Worm (Caenorhabditis elegans) whole organism, L1 larva: ENCODE results near the gene Y57G11C.40.

ENCODE experiments used
- C04F5.9 ChIP-seq: sonication (generic microtip); optimal IDR thresholded peaks from 2 replicates; lab custom pipeline; 2016; ENCODE audit warnings: missing genetic modification characterization, missing compliant biosample characterization
- C16A3.4 ChIP-seq: fragments of 150-350 bp; optimal IDR thresholded peaks from 2 replicates; lab custom pipeline; 2014; ENCODE audit warnings: missing biosample characterization, missing genetic modification characterization
- C34B4.2 ChIP-seq: sonication (generic microtip); optimal IDR thresholded peaks from 2 replicates; lab custom pipeline; 2017; ENCODE audit warnings: mild to moderate bottlenecking, missing genetic modification characterization, missing compliant biosample characterization
- F16B12.6 ChIP-seq: fragments of 150-350 bp; optimal IDR thresholded peaks from 2 replicates; lab custom pipeline; 2014; ENCODE audit warnings: missing biosample characterization, missing genetic modification characterization
- aha-1 ChIP-seq: fragments of 150-350 bp; optimal IDR thresholded peaks from 2 replicates; lab custom pipeline; 2014; ENCODE audit warnings: missing biosample characterization, missing genetic modification characterization
- alr-1 ChIP-seq: fragments of 200-800 bp; sonication (Bioruptor generic); optimal IDR thresholded peaks from 2 replicates; lab custom pipeline; 2018; ENCODE audit warnings: borderline replicate concordance, mild to moderate bottlenecking, missing genetic modification characterization, missing compliant biosample characterization
- aly-2 ChIP-seq: fragments of 150-350 bp; optimal IDR thresholded peaks from 2 replicates; lab custom pipeline; 2014; ENCODE audit warnings: missing biosample characterization, missing genetic modification characterization
- ceh-8 ChIP-seq: fragments of 200-800 bp; sonication (Bioruptor generic); optimal IDR thresholded peaks from 2 replicates; lab custom pipeline; 2018; ENCODE audit warnings: mild to moderate bottlenecking, missing genetic modification characterization, moderate library complexity, missing compliant biosample characterization
- dsc-1 ChIP-seq: sonication (generic microtip); optimal IDR thresholded peaks from 2 replicates; lab custom pipeline; 2016; ENCODE audit warnings: mild to moderate bottlenecking, missing genetic modification characterization, missing compliant biosample characterization
- egl-13 ChIP-seq: sonication (generic microtip); optimal IDR thresholded peaks from 2 replicates; lab custom pipeline; 2016; ENCODE audit warnings: missing genotype, missing genetic modification reagents, missing genetic modification characterization, missing compliant biosample characterization
- ets-5 ChIP-seq: fragments of 200-800 bp; sonication (Bioruptor generic); IDR thresholded peaks from 2 replicates; pipeline ENCODE4 v1.3.6; 2022; ENCODE audit warnings: missing genetic modification characterization, missing compliant biosample characterization
- fkh-10 ChIP-seq: sonication (generic microtip); optimal IDR thresholded peaks from 2 replicates; lab custom pipeline; 2017; ENCODE audit warnings: missing biosample characterization, missing genetic modification reagents, missing genetic modification characterization
- hlh-17 ChIP-seq: fragments of 200-800 bp; sonication (Bioruptor generic); optimal IDR thresholded peaks from 2 replicates; lab custom pipeline; 2018; ENCODE audit warnings: missing genetic modification characterization, mild to moderate bottlenecking, missing compliant biosample characterization, moderate library complexity, borderline replicate concordance
- isw-1 ChIP-seq: fragments of 200-800 bp; sonication (Bioruptor generic); IDR thresholded peaks from 2 replicates; pipeline ENCODE4 v1.3.6; 2022; ENCODE audit warnings: missing genetic modification characterization, missing compliant biosample characterization
- jun-1 ChIP-seq: fragments of 150-350 bp; optimal IDR thresholded peaks from 2 replicates; lab custom pipeline; 2014; ENCODE audit warnings: missing biosample characterization, missing genetic modification reagents, missing genetic modification characterization
- lin-13 ChIP-seq: fragments of 150-350 bp; optimal IDR thresholded peaks from 2 replicates; lab custom pipeline; 2014; ENCODE audit warnings: missing biosample characterization, missing genetic modification reagents, missing genetic modification characterization
- lin-14 ChIP-seq: fragments of 200-800 bp; sonication (Bioruptor generic); optimal IDR thresholded peaks from 2 replicates; lab custom pipeline; 2018; ENCODE audit warnings: mild to moderate bottlenecking, missing genetic modification characterization, moderate library complexity, missing compliant biosample characterization
- lin-15B ChIP-seq: fragments of 150-350 bp; sonication (generic microtip); optimal IDR thresholded peaks from 3 replicates; lab custom pipeline; 2014; ENCODE audit warnings: missing biosample characterization, missing genetic modification characterization
- lir-3 ChIP-seq: sonication (generic microtip); optimal IDR thresholded peaks from 2 replicates; lab custom pipeline; 2016; ENCODE audit warnings: mild to moderate bottlenecking, missing genetic modification characterization, moderate library complexity, missing compliant biosample characterization; ENCODE audit not compliant: poor library complexity
- lsy-2 ChIP-seq, 2 experiments: fragments of 150-350 bp; optimal IDR thresholded peaks; 2 replicates each; lab custom pipeline; 2014; ENCODE audit warnings: missing biosample characterization in 2 of 2, missing genetic modification characterization in 2 of 2
- mab-9 ChIP-seq: fragments of 200-800 bp; sonication (Bioruptor generic); IDR thresholded peaks from 2 replicates; pipeline ENCODE4 v1.3.6; 2022; ENCODE audit warnings: missing genetic modification reagents, missing genetic modification characterization, missing compliant biosample characterization
- mef-2 ChIP-seq: fragments of 150-350 bp; optimal IDR thresholded peaks from 2 replicates; lab custom pipeline; 2014; ENCODE audit warnings: missing biosample characterization, missing genetic modification characterization
- mep-1 ChIP-seq: fragments of 150-350 bp; optimal IDR thresholded peaks from 2 replicates; lab custom pipeline; 2014; ENCODE audit warnings: missing biosample characterization, missing genetic modification characterization
- nhr-12 ChIP-seq: sonication (generic microtip); optimal IDR thresholded peaks from 2 replicates; lab custom pipeline; 2017; ENCODE audit warnings: missing biosample characterization, missing genetic modification characterization
- nhr-19 ChIP-seq: fragments of 200-800 bp; sonication (Bioruptor generic); conservative IDR thresholded peaks from 2 replicates; pipeline ENCODE4 v1.3.6; 2022; ENCODE audit warnings: missing genetic modification characterization, missing compliant biosample characterization
- nhr-76 ChIP-seq: sonication (generic microtip); optimal IDR thresholded peaks from 2 replicates; lab custom pipeline; 2017; ENCODE audit warnings: missing biosample characterization, missing genetic modification characterization
- nhr-77 ChIP-seq: fragments of 150-350 bp; optimal IDR thresholded peaks from 2 replicates; lab custom pipeline; 2014; ENCODE audit warnings: missing biosample characterization, missing genetic modification characterization
- nhr-84 ChIP-seq: sonication (generic microtip); optimal IDR thresholded peaks from 2 replicates; lab custom pipeline; 2017; ENCODE audit warnings: missing biosample characterization, missing genetic modification characterization
- nhr-85 ChIP-seq: sonication (generic microtip); peaks from one replicate; lab custom pipeline; 2016; ENCODE audit warnings: missing genetic modification characterization, inconsistent platforms, missing compliant biosample characterization
- pag-3 ChIP-seq: sonication (generic microtip); optimal IDR thresholded peaks from 2 replicates; lab custom pipeline; 2017; ENCODE audit warnings: missing genetic modification characterization, mild to moderate bottlenecking, missing compliant biosample characterization, antibody characterized with exemption, borderline replicate concordance; ENCODE audit not compliant: insufficient read depth
- pax-3 ChIP-seq: fragments of 200-800 bp; sonication (Bioruptor generic); optimal IDR thresholded peaks from 2 replicates; lab custom pipeline; 2018; ENCODE audit warnings: mild to moderate bottlenecking, missing genetic modification characterization, moderate library complexity, missing compliant biosample characterization
- pqm-1 ChIP-seq: sonication (generic microtip); optimal IDR thresholded peaks from 3 replicates; lab custom pipeline; 2017; ENCODE audit warnings: missing biosample characterization, missing genetic modification characterization
- rnt-1 ChIP-seq: sonication (generic microtip); optimal IDR thresholded peaks from 2 replicates; lab custom pipeline; 2016; ENCODE audit warnings: mild to moderate bottlenecking, missing genetic modification characterization, moderate library complexity, missing compliant biosample characterization
- skn-1 ChIP-seq: fragments of 150-350 bp; optimal IDR thresholded peaks from 2 replicates; lab custom pipeline; 2014; ENCODE audit warnings: missing biosample characterization, missing genetic modification characterization
- snpc-4 ChIP-seq: fragments of 150-350 bp; optimal IDR thresholded peaks from 2 replicates; lab custom pipeline; 2014; ENCODE audit warnings: missing biosample characterization, missing genetic modification characterization
- swsn-7 ChIP-seq: sonication (generic microtip); optimal IDR thresholded peaks from 2 replicates; lab custom pipeline; 2016; ENCODE audit warnings: missing genetic modification characterization, missing compliant biosample characterization
- tbx-2 ChIP-seq: sonication (generic microtip); optimal IDR thresholded peaks from 2 replicates; lab custom pipeline; 2016; ENCODE audit warnings: missing genetic modification characterization, missing compliant biosample characterization
- unc-130 ChIP-seq: fragments of 150-350 bp; optimal IDR thresholded peaks from 2 replicates; lab custom pipeline; 2017; ENCODE audit warnings: missing biosample characterization, missing genetic modification characterization, inconsistent platforms
- unc-98 ChIP-seq: fragments of 200-800 bp; sonication (Bioruptor generic); IDR thresholded peaks from 2 replicates; pipeline ENCODE4 v1.3.6; 2022; ENCODE audit warnings: missing genetic modification characterization, missing compliant biosample characterization
- vab-15 ChIP-seq: sonication (generic microtip); optimal IDR thresholded peaks from 2 replicates; lab custom pipeline; 2017; ENCODE audit warnings: missing genotype, mild to moderate bottlenecking, missing genetic modification characterization, missing compliant biosample characterization
- xbp-1 ChIP-seq: sonication (generic microtip); optimal IDR thresholded peaks from 2 replicates; lab custom pipeline; 2016; ENCODE audit warnings: missing genetic modification characterization, missing compliant biosample characterization
- zip-4 ChIP-seq: fragments of 200-800 bp; sonication (Bioruptor generic); optimal IDR thresholded peaks from 2 replicates; lab custom pipeline; 2018; ENCODE audit warnings: mild to moderate bottlenecking, missing genetic modification characterization, moderate library complexity, missing compliant biosample characterization
- ztf-11 ChIP-seq, 2 experiments: sonication (generic microtip); optimal IDR thresholded peaks; 2 replicates each; lab custom pipeline; 2016 to 2017; ENCODE audit warnings: missing genetic modification characterization in 2 of 2, missing biosample characterization in 1 of 2, missing compliant biosample characterization in 1 of 2

Y57G11C.40 gene

ce11 chrIV:14704155-14704554, at the start of gene Y57G11C.40:
Gene Y57G11C.40, minus strand, starts transcription at chrIV:14704255.
- TF ChIP-seq unc-98 (GFP tag; lab: Robert Waterston, UW) (no peak), lin-15B (no peak), nhr-84 (tag; lab: Kevin White, UChicago) (no peak)

DNA sequence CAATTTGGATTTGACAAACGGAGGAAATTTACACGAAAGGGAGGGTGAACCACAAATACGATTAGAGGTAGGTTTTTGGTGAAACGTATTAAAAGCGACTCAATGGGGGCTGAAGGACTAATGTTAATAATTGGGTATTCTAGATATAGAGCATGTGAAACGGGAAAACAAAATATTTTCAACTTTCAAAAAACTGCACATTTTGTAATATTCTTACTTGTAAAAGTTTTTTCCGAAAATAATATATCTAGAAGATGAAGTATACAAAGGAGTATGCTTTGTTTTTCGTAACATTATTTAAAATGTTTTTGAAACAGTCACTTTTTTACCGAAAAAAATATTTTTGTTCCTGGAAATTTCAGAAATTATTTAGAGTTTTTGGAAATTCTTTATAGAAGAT, 37.9 kb upstream of the Y57G11C.40 start:
- no peak for TF ChIP-seq hlh-17 (GFP tag; lab: Kevin White, UChicago)
- no peak for TF ChIP-seq unc-98 (GFP tag; lab: Robert Waterston, UW)
- no peak for TF ChIP-seq rnt-1 (tag; lab: Kevin White, UChicago)
- TF ChIP-seq F16B12.6 (tag; lab: Kevin White, UChicago) = no peak
- TF ChIP-seq tbx-2 (tag; lab: Kevin White, UChicago) = no peak
- no peak for TF ChIP-seq ets-5 (GFP tag; lab: Robert Waterston, UW)
- TF ChIP-seq nhr-12 (tag; lab: Kevin White, UChicago) = no peak
- no peak for TF ChIP-seq mep-1 (tag; lab: Kevin White, UChicago)
- no peak for TF ChIP-seq C04F5.9 (tag; lab: Kevin White, UChicago)
- TF ChIP-seq lsy-2 (tag; optimal IDR thresholded peaks at IDR 0.05; lab: Kevin White, UChicago) = no peak
- TF ChIP-seq nhr-77 (tag; lab: Kevin White, UChicago) = no peak
- no peak for TF ChIP-seq pax-3 (tag; lab: Kevin White, UChicago)
- no peak for TF ChIP-seq dsc-1 (tag; lab: Kevin White, UChicago)
- TF ChIP-seq ztf-11 (tag; optimal IDR thresholded peaks at IDR 0.05; lab: Kevin White, UChicago) = no peak
- no peak for TF ChIP-seq lir-3 (tag; lab: Kevin White, UChicago)
- no peak for TF ChIP-seq mab-9
- TF ChIP-seq pag-3 (tag; lab: Kevin White, UChicago) = no peak
- no peak for TF ChIP-seq aha-1 (tag; lab: Kevin White, UChicago)
- no peak for TF ChIP-seq nhr-19 (GFP tag; lab: Robert Waterston, UW)

DNA sequence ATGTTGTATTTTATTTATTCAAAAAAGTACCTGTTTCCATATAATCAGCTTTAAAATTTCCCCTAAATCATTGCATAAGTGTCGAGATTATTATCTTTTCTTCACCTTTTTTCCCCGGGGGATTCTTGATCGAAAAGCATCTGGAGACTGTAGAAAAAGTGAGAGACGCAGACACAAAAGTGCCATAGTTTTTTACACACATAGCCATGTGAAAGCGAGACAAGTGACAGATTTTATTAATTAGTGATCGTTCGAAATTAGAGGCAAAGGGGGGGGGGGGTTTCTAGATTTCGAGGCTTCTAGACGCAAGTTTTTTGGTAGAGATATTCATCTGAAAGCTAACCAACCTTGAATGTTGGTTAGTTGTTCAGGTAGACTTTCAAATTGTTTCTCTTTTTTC, 25.2 kb upstream of the Y57G11C.40 start:
- no peak for TF ChIP-seq alr-1 (tag; lab: Kevin White, UChicago)
- no peak for TF ChIP-seq mep-1 (tag; lab: Kevin White, UChicago)
- TF ChIP-seq lin-15B = no peak
- TF ChIP-seq nhr-19 (GFP tag; lab: Robert Waterston, UW) = no peak
- TF ChIP-seq unc-130 (tag; lab: Kevin White, UChicago) = no peak
- no peak for TF ChIP-seq skn-1 (tag; lab: Kevin White, UChicago)
- TF ChIP-seq nhr-85 = no peak
- TF ChIP-seq zip-4 (GFP tag; lab: Kevin White, UChicago) = no peak

ce11 chrIV:14728225-14728624, 24.2 kb upstream of the Y57G11C.40 start, which contains the start of gene Y57G11C.42:
Gene Y57G11C.42, plus strand, starts transcription at chrIV:14728525.
- no peak for TF ChIP-seq pqm-1
- TF ChIP-seq, all 84 proteins: peak for 0

- TF ChIP-seq lsy-2 (tag; optimal IDR thresholded peaks at IDR 0.05; lab: Kevin White, UChicago) (no peak), lin-13 (no peak), swsn-7 (tag; lab: Kevin White, UChicago) (no peak), vab-15 (tag; lab: Kevin White, UChicago) (no peak), C34B4.2 (tag; lab: Kevin White, UChicago) (no peak), nhr-19 (GFP tag; lab: Robert Waterston, UW) (no peak)
These were observed 11.4 kb upstream of the Y57G11C.40 start, which contains the start of gene lgc-8 for ce11 chrIV:14715500-14715899. Gene lgc-8, plus strand, starts transcription at chrIV:14715800.

DNA sequence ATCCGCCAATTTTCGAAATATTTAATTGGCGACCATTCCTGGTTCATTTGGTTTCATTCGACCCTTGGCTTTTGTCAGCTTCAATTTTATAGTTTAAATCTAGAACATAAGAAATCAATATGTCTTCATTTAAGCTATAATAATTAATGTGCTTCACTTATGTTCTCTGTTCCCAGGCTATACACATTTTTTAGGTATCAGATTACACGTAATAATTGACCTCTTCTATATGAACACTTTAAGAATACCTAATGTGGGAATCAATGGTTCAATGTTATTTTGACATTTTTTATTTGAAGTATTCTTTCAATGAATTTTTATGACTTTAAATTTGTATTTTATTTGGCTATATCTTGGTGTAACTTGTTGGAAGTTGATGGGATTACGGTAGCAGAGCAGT, 5.2 kb upstream of the Y57G11C.40 start, which contains the start of gene lgc-7:
Gene lgc-7, plus strand, starts transcription at position 301 of the 400 bp plus-strand sequence.
- TF ChIP-seq nhr-76 = no peak
- TF ChIP-seq xbp-1 (tag; lab: Kevin White, UChicago) = no peak
- no peak for TF ChIP-seq pqm-1
- TF ChIP-seq C16A3.4 (tag; lab: Kevin White, UChicago) = no peak
- TF ChIP-seq ztf-11 (tag; optimal IDR thresholded peaks at IDR 0.05; lab: Kevin White, UChicago) = no peak
- TF ChIP-seq jun-1 (tag; lab: Kevin White, UChicago) = no peak
- TF ChIP-seq tbx-2 (tag; lab: Kevin White, UChicago) = no peak
- TF ChIP-seq lin-15B = no peak
- TF ChIP-seq mef-2 (tag; lab: Kevin White, UChicago) = no peak
- no peak for TF ChIP-seq pag-3 (tag; lab: Kevin White, UChicago)
- TF ChIP-seq lin-14 (GFP tag; lab: Kevin White, UChicago) = no peak
- TF ChIP-seq aly-2 (tag; lab: Kevin White, UChicago) = no peak
- no peak for TF ChIP-seq isw-1 (GFP tag; lab: Robert Waterston, UW)
- no peak for TF ChIP-seq egl-13 (tag; lab: Kevin White, UChicago)
- no peak for TF ChIP-seq snpc-4 (tag; lab: Kevin White, UChicago)
- TF ChIP-seq fkh-10 (GFP tag; lab: Kevin White, UChicago) = no peak
- TF ChIP-seq ceh-8 (GFP tag; lab: Kevin White, UChicago) = no peak
